Fruit fly (Drosophila melanogaster) whole organism: ENCODE results near the gene CG8507.

Source experiments
- CG8478 ChIP-seq: fragments of >200 bp; optimal IDR thresholded peaks from 2 replicates; lab custom pipeline; 2018; ENCODE audit warnings: inconsistent platforms
- Dll ChIP-seq: fragments of >200 bp; optimal IDR thresholded peaks from 2 replicates; lab custom pipeline; 2017
- EcR ChIP-seq, 2 experiments: fragments of >200 bp; optimal IDR thresholded peaks; 2 replicates each; lab custom pipeline; 2017; ENCODE audit warnings: missing biosample characterization in 2 of 2, missing genetic modification characterization in 2 of 2, missing genetic modification reagents in 2 of 2
- pan ChIP-seq: fragments of >200 bp; optimal IDR thresholded peaks from 2 replicates; lab custom pipeline; 2017
- psq ChIP-seq: fragments of >200 bp; optimal IDR thresholded peaks from 2 replicates; lab custom pipeline; 2017
- usp ChIP-seq: fragments of >200 bp; optimal IDR thresholded peaks from 2 replicates; lab custom pipeline; 2017; ENCODE audit warnings: missing biosample characterization, missing genetic modification characterization, mixed read lengths

Gene CG8507

dm6 chr3R:9791177-9791806 lies at the start of gene CG8507, which contains the start of gene CG12945:
TSS of gene CG8507 (plus strand) at chr3R:9791483.
TSS of gene CG12945 (minus strand) at chr3R:9791221.
- TF ChIP-seq CG8478 (lab: Kevin White, UChicago) (no peak), usp (no peak), pan (lab: Kevin White, UChicago) (no peak), Dll (lab: Kevin White, UChicago) (no peak), EcR (GFP tag; optimal IDR thresholded peaks at IDR 0.05; lab: Kevin White, UChicago) (no peak), psq (lab: Kevin White, UChicago) (no peak)

DNA sequence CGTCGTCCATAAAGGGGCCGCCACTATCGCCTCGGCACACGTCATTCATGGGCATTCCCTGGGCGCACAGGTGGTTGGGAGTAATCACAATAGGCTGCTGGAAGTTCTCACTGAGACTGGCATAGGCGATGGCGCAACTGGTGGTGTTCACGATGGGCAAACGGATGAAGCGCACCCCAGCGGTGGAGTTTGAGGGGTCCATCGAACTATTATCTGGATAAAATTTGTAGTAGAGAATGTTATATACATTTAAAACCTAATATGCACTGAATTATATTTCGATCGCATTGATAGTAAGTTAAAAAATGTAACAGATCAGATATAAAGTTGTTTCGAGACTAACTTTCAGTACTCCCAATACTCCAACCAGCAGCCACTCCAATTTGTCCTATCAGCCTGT lies 48.1 kb upstream of the CG8507 start, which contains the start of gene CG31415:
CG31415 (plus strand) TSS at position 301 of the 400 bp plus-strand sequence.
- no peak for TF ChIP-seq psq (lab: Kevin White, UChicago)
- no peak for TF ChIP-seq Dll (lab: Kevin White, UChicago)
- TF ChIP-seq CG8478 (lab: Kevin White, UChicago): no peak
- TF ChIP-seq usp: no peak
- TF ChIP-seq EcR (GFP tag; optimal IDR thresholded peaks at IDR 0.05; lab: Kevin White, UChicago): no peak
- no peak for TF ChIP-seq pan (lab: Kevin White, UChicago)

dm6 chr3R:9743995-9744394 lies 47.3 kb upstream of the CG8507 start:
- TF ChIP-seq usp: no peak
- no peak for TF ChIP-seq pan (lab: Kevin White, UChicago)
- no peak for TF ChIP-seq psq (lab: Kevin White, UChicago)
- TF ChIP-seq EcR (GFP tag; optimal IDR thresholded peaks at IDR 0.05; lab: Kevin White, UChicago): no peak
- TF ChIP-seq CG8478 (lab: Kevin White, UChicago): no peak
- no peak for TF ChIP-seq Dll (lab: Kevin White, UChicago)

- TF ChIP-seq CG8478 (lab: Kevin White, UChicago): no peak
- TF ChIP-seq pan (lab: Kevin White, UChicago): no peak
- TF ChIP-seq psq (lab: Kevin White, UChicago): no peak
- no peak for TF ChIP-seq EcR (GFP tag; optimal IDR thresholded peaks at IDR 0.05; lab: Kevin White, UChicago)
- TF ChIP-seq usp: no peak
- no peak for TF ChIP-seq Dll (lab: Kevin White, UChicago)
Measured at dm6 chr3R:9745442-9745841, 45.8 kb upstream of the CG8507 start.

DNA sequence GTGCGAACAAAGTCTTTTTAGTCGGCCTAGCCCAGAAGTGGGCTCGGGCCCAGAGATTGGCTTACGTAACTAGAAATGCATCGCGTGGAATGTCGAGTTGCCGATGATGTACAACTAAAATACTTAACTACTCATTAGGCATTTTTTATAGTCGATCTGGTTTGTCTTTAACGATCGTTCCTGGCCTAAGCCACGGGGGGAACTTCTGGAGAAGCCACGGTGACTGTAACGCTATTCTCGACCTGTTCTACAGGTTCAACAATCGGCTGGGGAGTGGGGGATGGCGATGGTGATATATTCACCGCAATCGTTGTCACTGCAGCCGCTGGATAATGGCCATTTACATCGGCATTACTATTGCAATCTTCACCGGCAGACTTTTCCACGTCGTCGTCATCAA lies 45.0 kb upstream of the CG8507 start, which contains the start of gene CG34409:
CG34409 (minus strand) TSS at position 101 of the 400 bp plus-strand sequence.
- TF ChIP-seq psq (lab: Kevin White, UChicago): no peak
- TF ChIP-seq usp: no peak
- no peak for TF ChIP-seq pan (lab: Kevin White, UChicago)
- no peak for TF ChIP-seq EcR (GFP tag; optimal IDR thresholded peaks at IDR 0.05; lab: Kevin White, UChicago)
- TF ChIP-seq Dll (lab: Kevin White, UChicago): no peak
- no peak for TF ChIP-seq CG8478 (lab: Kevin White, UChicago)

dm6 chr3R:9747272-9747874 lies 43.9 kb upstream of the CG8507 start, which contains the start of gene CG12948:
TSS of gene CG12948 (minus strand) at chr3R:9747744.
- TF ChIP-seq Dll (lab: Kevin White, UChicago) (no peak), usp (no peak), EcR (GFP tag; optimal IDR thresholded peaks at IDR 0.05; lab: Kevin White, UChicago) (peak in 1 of 2 experiments; percentile 4), pan (lab: Kevin White, UChicago) (no peak), psq (lab: Kevin White, UChicago) (no peak)

dm6 chr3R:9747875-9747899 lies 43.6 kb upstream of the CG8507 start, which contains the start of gene PpD3:
TSS of gene PpD3 (plus strand) at chr3R:9747875.
- TF ChIP-seq psq (lab: Kevin White, UChicago) (no peak), EcR (GFP tag; optimal IDR thresholded peaks at IDR 0.05; lab: Kevin White, UChicago) (no peak), Dll (lab: Kevin White, UChicago) (no peak), usp (no peak), pan (lab: Kevin White, UChicago) (no peak), CG8478 (lab: Kevin White, UChicago) (no peak)

DNA sequence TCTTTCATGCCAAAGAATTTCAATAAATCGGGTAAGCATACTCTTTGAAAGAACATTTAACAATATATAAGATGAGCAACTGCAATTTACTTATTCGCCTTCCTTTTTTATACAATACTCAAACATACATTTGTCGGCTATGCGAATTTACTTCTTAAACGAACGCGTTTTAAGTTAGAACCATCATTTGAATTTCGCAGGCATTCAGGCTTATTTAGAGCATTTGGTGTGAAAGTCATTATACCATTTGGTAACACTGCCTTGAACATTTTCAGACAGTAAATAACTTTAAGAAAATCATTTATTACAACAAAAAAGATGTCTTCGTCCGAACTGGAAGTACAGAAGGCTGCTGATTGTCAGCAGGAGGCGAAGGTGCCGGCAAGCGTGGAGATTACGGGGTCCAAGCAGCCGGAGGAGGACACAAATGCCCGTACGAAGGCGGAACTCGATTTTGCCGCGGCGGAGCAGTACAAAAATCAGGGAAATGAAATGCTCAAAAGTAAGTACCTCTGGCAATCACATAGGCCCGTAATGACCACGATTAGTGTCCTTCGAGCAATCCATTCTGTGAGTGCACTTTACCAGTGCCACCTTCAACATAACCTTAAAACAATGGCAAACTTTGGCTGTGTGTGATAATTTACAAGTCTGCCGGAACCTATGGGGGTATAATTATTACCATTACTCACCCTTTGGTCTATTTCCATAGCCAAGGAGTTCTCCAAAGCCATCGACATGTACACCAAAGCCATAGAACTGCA lies 43.2 kb upstream of the CG8507 start:
- TF ChIP-seq psq (lab: Kevin White, UChicago) (no peak), CG8478 (lab: Kevin White, UChicago) (no peak), usp (no peak), Dll (lab: Kevin White, UChicago) (no peak)

DNA sequence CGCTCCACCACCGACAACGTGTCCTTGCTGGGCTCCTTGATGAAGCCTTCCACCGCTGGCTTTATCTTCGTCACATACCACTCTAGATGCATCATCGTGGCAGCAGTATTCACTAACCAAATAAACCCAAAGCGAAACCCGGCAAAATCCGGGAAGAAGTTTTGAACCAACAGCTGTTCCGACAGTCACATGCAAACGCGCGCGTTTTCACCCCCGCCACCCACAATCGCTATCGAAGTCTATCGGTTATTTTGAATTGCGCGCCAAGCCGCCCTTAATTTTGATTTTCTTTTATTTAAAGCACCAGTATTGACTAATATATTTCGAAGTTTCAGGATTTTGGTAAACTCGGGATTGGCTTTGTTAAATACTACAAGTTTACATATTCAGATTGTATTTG lies 36.8 kb upstream of the CG8507 start, which contains the start of gene Tti1:
Tti1 (minus strand) TSS at position 200 of the 400 bp plus-strand sequence.
- TF ChIP-seq Dll (lab: Kevin White, UChicago): no peak

DNA sequence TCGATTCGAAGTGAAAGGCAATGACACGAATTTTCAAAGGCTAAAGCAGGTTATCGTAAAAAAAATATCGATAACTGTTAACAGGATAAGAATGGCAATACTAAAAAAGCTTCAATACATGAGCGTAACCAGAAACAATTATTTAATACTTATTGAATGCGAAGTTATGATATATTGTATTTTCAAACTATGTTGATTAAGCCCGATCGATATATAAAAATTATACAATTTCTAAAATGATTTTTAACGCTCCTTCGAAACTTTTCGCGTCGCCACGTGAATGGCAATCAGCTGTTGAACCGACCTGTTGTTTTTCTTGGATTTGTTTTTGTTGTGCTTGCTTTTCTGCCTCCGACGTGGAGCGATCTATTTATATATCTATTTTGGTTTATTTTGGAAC lies 35.1 kb upstream of the CG8507 start, which contains the start of the genes Alg12 and Rpt3R:
Alg12 (plus strand) TSS at position 305 of the 400 bp plus-strand sequence.
Rpt3R (minus strand) TSS at position 324 of the 400 bp plus-strand sequence.
- no peak for TF ChIP-seq Dll (lab: Kevin White, UChicago)
- TF ChIP-seq EcR (GFP tag; optimal IDR thresholded peaks at IDR 0.05; lab: Kevin White, UChicago): no peak
- TF ChIP-seq CG8478 (lab: Kevin White, UChicago): no peak
- TF ChIP-seq pan (lab: Kevin White, UChicago): no peak
- TF ChIP-seq usp: no peak
- no peak for TF ChIP-seq psq (lab: Kevin White, UChicago)

dm6 chr3R:9759360-9760191 lies 31.7 kb upstream of the CG8507 start, which contains the start of gene Mpi:
TSS of gene Mpi (plus strand) at chr3R:9759622.
- TF ChIP-seq pan (lab: Kevin White, UChicago) (no peak), usp (no peak), Dll (lab: Kevin White, UChicago) (no peak), CG8478 (lab: Kevin White, UChicago) (no peak), EcR (GFP tag; optimal IDR thresholded peaks at IDR 0.05; lab: Kevin White, UChicago) (no peak), psq (lab: Kevin White, UChicago) (no peak)
